Worm (Caenorhabditis elegans) whole organism, dauer: ENCODE results near the gene cux-7.

Experiments used
- unc-62 ChIP-seq: sonication (generic microtip); optimal IDR thresholded peaks from 2 replicates; lab custom pipeline; 2017; ENCODE audit warnings: missing biosample characterization, missing genetic modification reagents, missing genetic modification characterization

cux-7 gene

DNA sequence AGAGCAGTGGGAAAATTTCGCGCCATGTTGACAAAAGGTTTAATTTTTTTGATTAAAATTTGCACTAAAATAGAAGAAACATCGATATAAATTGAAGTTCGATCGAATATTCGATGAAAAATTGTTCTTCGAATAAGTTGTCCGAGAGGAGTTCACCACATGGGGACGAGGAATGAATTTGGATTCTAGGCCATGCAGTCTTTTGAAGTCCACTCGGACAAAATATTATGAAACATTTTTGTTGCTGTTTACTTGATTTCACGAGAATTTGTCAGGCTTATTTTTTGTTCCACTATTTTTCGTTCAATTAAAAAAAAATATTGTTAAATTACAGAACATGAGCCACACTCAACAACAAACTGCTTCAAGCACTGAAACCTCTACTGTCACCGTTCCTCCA is at the start of gene cux-7, which contains the start of gene C07H6.2:
Gene cux-7 (minus strand): TSS at position 174 of the 400 bp plus-strand sequence.
Gene C07H6.2 (plus strand): TSS at position 338 of the 400 bp plus-strand sequence.
- no peak for TF ChIP-seq unc-62 (GFP tag; lab: Kevin White, UChicago)

DNA sequence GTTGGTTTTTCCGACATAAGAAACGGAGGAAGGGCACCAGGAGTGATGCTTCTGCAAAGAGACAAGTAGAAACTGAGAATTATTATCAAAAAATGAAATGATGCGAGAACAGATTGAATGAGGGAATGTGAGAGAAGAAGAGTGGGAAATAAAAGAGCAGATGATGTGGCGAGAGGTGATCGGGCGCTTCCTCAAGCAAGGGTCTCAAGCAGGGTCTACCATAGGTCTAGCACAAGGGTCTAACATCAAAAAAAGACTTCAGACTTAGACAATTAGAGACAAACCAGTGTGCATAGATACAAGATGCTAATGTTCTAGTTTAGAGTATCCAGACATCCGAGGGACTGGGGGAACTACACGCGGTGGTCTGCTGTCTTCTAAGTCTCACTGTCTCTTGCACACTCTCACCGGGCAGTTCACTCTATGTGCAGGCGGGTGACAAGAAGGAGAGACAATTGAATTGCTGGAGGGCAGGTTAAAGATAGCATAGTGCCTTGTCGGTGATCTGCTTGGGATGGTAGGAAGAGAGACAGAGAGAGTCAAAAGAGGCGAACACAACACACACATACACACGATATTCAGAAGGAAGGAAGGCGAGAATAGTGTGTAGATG is 49.5 kb upstream of the cux-7 start, which contains the start of gene R13A5.7:
Gene R13A5.7 (minus strand): TSS at position 51 of the 613 bp plus-strand sequence.
- no peak for TF ChIP-seq unc-62 (GFP tag; lab: Kevin White, UChicago)

DNA sequence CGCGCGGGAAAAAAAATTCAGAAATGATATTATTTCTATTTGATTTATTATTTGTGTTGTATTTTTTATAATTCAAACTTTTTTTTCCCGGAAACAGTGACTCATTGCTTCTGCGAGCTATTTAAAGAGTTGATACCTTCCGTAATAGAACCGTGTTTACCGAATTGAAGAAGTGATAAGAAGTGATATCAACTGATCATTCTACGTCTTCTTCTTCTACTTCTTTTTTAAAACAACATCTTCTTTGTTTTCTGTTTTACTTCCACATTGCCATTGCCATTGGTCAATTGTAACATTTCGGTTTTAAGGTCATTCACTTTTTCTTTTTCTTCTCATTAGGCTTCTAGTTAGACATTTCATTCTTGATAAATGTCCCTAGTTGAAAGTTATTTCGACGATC is 45.5 kb upstream of the cux-7 start, which contains the start of gene ttr-32:
Gene ttr-32 (plus strand): TSS at position 314 of the 400 bp plus-strand sequence.
- no peak for TF ChIP-seq unc-62 (GFP tag; lab: Kevin White, UChicago)

DNA sequence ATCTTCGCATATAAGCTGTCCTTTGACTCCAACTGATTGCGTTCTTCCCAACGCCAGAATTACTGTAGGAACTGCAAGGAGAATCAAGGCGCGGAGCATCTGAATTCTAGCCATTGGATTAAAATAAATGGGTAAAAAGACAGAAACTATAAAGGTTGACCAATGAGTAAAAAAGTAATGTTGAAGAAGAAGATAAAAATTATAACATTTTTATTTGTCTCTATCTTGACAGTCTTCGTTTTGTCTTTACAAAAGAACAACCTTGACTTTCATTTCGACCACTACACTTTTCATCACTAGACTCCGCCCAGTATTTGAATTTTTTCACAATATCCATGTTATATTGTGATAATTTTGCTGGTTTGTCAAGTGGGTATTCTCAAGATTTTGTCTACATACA is 44.6 kb upstream of the cux-7 start, which contains the start of gene ttr-8:
Gene ttr-8 (minus strand): TSS at position 101 of the 400 bp plus-strand sequence.
- no peak for TF ChIP-seq unc-62 (GFP tag; lab: Kevin White, UChicago)

DNA sequence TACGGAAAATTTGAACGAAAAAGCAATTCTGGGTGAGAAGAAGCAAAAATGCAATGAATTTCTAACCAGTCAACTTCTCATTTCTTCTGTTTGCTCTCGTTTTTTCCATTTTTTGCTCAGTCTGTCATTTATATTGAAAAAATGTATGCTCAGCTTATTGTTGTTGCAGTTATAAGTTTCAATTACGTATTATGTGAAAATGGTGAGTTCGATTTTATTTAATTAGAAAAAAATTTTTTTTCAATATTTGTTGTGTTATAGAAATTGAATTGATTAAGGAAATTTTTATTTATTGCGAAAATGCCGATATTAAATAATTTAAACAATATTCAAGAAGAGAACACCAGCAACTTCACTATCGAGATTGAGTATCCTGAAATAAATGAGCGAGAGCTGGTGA is 41.2 kb upstream of the cux-7 start, which contains the start of gene lgc-12:
Gene lgc-12 (plus strand): TSS at position 301 of the 400 bp plus-strand sequence.
- no peak for TF ChIP-seq unc-62 (GFP tag; lab: Kevin White, UChicago)

DNA sequence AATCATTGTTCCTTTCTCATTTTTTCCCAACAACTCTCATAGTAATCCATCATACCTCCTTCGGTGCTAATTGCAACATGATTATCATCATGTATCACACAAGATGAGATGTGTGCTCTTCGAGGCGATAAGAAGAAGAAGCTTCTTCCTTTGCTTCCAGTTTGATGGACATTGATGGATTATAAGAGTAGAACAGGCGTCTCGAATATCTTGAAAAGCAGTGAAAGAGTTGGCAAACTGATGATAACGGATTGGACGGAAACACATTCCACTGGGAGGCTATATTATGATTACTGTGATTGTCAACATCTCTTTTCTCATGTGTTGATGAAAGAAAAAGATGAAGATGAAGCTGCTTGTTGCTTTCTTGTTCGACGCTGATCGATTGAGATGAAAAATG is 39.2 kb upstream of the cux-7 start:
- no peak for TF ChIP-seq unc-62 (GFP tag; lab: Kevin White, UChicago)

DNA sequence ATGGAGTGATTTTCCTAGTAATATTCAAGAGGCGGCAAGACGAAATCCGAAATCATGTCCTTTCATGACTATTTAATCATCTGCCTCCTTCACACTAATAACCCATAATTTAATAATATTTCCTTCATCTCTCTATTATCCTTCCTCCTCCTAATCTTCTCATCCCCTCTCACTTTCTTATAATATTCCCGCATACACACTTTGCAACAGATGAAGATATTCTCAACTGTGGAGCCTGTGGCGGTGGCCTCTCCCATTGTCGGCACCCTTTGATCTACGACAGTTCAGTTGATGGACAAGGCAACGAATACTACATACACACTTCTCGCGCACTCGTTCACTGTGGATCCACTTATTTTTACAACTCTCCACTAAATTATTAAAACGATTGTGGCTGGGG is 38.0 kb upstream of the cux-7 start:
- no peak for TF ChIP-seq unc-62 (GFP tag; lab: Kevin White, UChicago)

DNA sequence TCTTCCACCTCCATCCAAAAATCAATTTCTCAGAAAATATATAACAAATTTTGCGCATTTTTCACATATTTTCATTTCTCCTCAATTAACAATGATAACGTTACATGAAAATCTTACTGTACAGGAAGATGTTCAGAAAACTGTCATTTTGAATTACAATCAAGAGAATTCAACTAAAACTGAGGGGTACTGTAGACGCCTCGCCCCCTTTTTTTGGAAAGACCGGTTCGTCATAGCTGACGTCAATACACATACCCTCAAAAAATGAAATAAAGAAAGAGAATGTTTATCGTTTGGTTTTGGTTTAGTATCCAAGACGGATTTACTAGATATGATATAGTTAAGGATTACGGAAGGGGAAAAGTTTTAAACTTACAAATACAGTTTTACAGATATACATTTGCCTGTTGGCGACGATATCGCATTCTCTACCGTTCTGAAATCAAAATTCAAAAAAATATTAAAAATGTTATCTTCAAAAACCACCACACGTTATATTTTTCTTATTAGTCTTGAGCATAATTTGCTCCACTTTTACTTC is 37.4 kb upstream of the cux-7 start:
- TF ChIP-seq unc-62 (GFP tag; lab: Kevin White, UChicago), result no peak

DNA sequence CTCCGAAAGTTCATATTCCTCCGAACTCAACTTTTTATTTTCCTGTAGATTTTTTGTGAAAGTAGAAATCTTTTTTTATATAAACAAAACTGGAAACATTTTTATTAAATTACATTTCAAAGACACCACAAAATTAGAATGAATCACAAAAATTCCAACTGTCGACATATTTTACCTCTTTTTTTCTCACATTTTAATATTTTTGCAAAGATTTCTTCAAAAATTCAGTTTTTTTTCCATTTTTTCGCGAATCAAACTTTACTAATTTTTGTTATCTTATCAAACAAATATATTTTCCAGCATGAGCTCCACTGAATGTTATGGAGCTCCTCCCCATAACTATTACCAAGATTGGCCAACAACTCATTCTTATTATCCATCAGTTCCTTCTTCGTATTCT is 34.7 kb upstream of the cux-7 start, which contains the start of gene ceh-13:
Gene ceh-13 (plus strand): TSS at position 301 of the 400 bp plus-strand sequence.
- no peak for TF ChIP-seq unc-62 (GFP tag; lab: Kevin White, UChicago)

DNA sequence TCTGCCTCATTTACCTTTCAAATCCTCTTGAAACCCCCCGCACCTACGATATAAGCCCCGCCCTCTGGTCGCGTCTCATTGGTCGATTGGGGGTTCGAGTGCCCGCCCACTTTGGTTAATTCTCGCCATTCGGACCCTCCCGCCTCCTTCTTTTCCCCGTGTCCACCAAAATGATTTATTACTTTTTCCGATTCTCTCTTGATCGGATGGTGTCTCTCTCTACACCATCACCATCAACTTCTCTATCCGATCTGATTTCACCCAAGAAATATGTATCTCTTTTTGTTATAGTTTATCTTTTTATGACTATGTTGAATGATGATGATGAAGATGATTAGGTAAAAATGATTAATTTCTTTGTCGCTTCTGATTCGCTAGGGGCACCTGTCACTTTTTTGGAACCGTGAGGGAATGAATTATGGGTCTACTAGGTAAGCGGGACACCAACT is 34.1 kb upstream of the cux-7 start:
- no peak for TF ChIP-seq unc-62 (GFP tag; lab: Kevin White, UChicago)

DNA sequence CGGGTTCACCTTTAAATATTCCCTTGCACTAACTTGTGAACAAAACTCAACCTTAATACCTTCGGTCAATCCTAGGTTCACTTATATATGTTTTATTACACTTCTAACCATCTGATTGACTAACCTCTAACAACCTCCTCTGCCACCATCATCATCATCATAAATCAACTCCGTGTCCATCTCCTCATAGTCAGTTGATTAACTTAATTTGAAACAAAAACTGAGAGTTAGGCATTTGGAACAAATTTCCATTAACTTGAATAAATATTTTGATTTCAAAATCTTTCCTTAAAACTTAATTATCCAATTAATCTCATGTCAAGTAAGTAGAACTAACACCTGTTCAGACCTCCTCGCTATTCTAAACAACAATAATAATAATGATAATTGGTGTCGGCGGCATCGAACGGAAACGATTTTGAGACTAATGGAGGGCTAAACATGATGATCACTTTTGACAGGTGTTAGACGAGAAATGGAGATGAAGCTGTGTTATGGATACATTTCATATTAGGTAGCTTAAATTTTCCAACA is 33.1 kb upstream of the cux-7 start:
- no peak for TF ChIP-seq unc-62 (GFP tag; lab: Kevin White, UChicago)

DNA sequence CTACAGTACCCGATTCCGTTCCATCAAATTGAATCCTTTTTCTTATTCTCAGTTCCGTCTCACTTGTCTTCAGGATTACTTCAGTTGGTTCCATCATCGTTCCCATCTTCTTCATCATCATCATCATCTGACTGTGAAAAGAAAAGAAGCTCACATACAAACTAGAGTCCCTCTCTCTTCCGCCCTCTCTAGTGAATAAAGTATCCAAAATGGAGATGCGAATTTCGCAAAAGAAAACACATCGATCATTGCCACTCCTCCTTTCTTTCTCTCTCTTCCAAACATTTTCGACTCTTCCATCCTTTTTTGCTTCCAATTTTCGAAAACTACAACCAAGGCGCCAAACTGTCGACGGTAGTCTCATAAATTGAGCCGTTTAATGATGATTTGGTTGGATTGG is 32.2 kb upstream of the cux-7 start:
- no peak for TF ChIP-seq unc-62 (GFP tag; lab: Kevin White, UChicago)

DNA sequence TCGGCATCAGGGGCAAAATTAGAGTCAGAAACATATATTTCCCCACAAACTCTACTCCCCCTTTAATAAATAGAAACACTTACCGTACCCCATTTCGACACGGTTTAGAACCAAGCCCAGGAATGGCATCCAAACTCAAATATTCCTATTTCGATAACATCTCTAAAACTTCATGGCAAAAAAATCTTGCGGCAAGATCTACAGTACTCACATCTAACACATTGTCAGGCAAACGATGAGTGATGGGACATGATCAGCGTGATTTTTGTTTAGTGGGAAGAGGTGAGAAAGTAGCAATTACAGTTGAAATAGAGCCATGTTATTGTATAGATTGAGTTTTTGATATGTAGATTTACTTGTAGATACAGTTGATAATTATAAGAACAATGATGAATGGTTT is 30.3 kb upstream of the cux-7 start:
- TF ChIP-seq unc-62 (GFP tag; lab: Kevin White, UChicago), result no peak

DNA sequence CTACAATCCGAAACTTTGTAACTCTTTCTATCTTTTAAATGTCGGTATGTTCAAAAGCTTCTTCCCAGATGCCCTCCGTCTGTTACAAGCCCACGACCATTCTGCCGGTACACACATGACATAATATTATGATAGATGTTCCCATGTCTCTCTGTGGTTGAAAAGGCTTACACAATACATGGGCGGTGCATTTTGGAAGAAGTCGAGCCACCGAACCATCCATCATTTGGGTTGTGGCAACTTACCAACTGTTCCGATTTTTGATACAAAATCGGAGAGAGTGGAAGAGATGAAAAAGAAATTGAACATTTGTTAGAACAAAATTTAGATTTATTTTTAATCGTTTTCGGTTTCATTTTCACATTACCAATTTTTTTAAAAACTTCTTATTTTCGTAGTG is 28.3 kb upstream of the cux-7 start:
- no peak for TF ChIP-seq unc-62 (GFP tag; lab: Kevin White, UChicago)

DNA sequence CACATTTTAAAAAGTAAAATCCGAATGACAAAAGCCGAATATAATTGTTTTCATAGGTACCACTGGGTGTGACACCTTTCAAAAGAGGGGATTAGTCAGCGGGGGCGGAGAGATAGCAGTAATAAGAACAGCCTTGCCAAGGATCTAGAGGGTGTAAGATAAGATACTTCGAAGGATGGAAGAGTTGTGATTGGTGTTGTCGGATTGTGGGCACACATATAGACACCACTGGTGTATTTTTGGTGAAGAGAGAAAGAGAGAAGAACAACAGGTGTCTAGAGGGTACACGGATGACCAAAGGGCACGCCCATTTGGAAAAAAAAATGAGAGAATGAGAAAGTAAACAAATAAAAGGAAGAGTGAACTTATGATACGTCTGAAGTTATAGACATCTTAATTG is 24.5 kb upstream of the cux-7 start:
- no peak for TF ChIP-seq unc-62 (GFP tag; lab: Kevin White, UChicago)

DNA sequence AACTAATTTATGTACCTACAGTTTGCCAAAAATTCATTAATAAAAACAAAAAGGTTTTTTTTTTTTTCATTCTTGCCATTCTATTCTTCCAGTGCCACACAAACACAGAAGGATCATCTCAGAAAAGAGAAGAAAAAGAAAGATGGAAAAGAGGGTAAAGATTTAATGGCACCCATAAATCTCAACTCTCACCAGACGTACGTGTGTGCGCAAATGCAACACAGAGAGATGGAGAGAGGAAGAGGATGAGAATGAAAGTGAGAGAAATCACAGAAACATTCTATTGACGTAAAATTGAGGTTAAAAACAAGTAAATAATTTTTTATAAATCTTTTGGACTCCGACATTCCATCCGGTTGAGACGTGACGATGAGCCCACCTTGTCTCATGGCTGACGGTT is 23.6 kb upstream of the cux-7 start:
- TF ChIP-seq unc-62 (GFP tag; lab: Kevin White, UChicago), result no peak
